Fruit fly (Drosophila melanogaster) whole organism, embryonic: ENCODE data around the gene Kah.

Experiments
- CG10209 ChIP-seq: fragments of 200-800 bp; sonication (Bioruptor generic); optimal IDR thresholded peaks from 3 replicates; lab custom pipeline; 2017; ENCODE audit warnings: missing biosample characterization, mild to moderate bottlenecking, missing genetic modification characterization, missing genetic modification reagents
- CG11093 ChIP-seq: fragments of 200-800 bp; sonication (Bioruptor generic); IDR thresholded peaks from 3 replicates; pipeline ENCODE4 v1.3.6; 2022; ENCODE audit warnings: missing biosample characterization, missing genetic modification characterization
- CG12219 ChIP-seq: fragments of 200-800 bp; sonication (Bioruptor generic); optimal IDR thresholded peaks from 3 replicates; lab custom pipeline; 2018; ENCODE audit warnings: missing biosample characterization, mild to moderate bottlenecking, missing genetic modification characterization
- CG14441 ChIP-seq: fragments of 200-800 bp; sonication (Bioruptor generic); IDR thresholded peaks from 2 replicates; pipeline ENCODE4 v1.3.6; 2022; ENCODE audit warnings: missing biosample characterization, missing genetic modification characterization
- CG16815 ChIP-seq: fragments of 200-800 bp; sonication (Bioruptor generic); optimal IDR thresholded peaks from 3 replicates; lab custom pipeline; 2017; ENCODE audit warnings: missing biosample characterization, mild to moderate bottlenecking, missing genetic modification characterization
- CG17186 ChIP-seq: fragments of 200-800 bp; sonication (Bioruptor generic); optimal IDR thresholded peaks from 3 replicates; lab custom pipeline; 2017; ENCODE audit warnings: missing biosample characterization, missing genetic modification reagents, missing genetic modification characterization
- CG17612 ChIP-seq: fragments of 200-800 bp; sonication (Bioruptor generic); IDR thresholded peaks from 2 replicates; pipeline ENCODE4 v1.3.6; 2022; ENCODE audit warnings: missing biosample characterization, missing genetic modification characterization
- CG18262 ChIP-seq: fragments of 200-800 bp; optimal IDR thresholded peaks from 3 replicates; lab custom pipeline; 2019; ENCODE audit warnings: missing biosample characterization, mild to moderate bottlenecking, missing genetic modification characterization, moderate library complexity
- CG31388 ChIP-seq: fragments of 200-800 bp; sonication (Bioruptor generic); optimal IDR thresholded peaks from 2 replicates; lab custom pipeline; 2016; ENCODE audit warnings: missing biosample characterization, missing genetic modification characterization
- CG31441 ChIP-seq: fragments of 200-800 bp; sonication (Bioruptor generic); IDR thresholded peaks from 2 replicates; pipeline ENCODE4 v1.3.6; 2022; ENCODE audit warnings: missing biosample characterization, missing genetic modification characterization
- CG5245 ChIP-seq: fragments of 200-800 bp; sonication (Bioruptor generic); optimal IDR thresholded peaks from 3 replicates; lab custom pipeline; 2016; ENCODE audit warnings: missing biosample characterization, missing genetic modification characterization
- CG8359 ChIP-seq: fragments of 200-800 bp; sonication (Bioruptor generic); optimal IDR thresholded peaks from 2 replicates; lab custom pipeline; 2017; ENCODE audit warnings: missing biosample characterization, mild to moderate bottlenecking, missing genetic modification characterization, borderline replicate concordance
- CG8765 ChIP-seq: fragments of 200-800 bp; sonication (Bioruptor generic); IDR thresholded peaks from 2 replicates; pipeline ENCODE4 v1.3.6; 2022; ENCODE audit warnings: missing biosample characterization, missing genetic modification characterization
- CG9609 ChIP-seq: fragments of 200-800 bp; sonication (Bioruptor generic); optimal IDR thresholded peaks from 3 replicates; lab custom pipeline; 2016; ENCODE audit warnings: missing biosample characterization, missing genetic modification characterization
- CG9797 ChIP-seq: fragments of 200-800 bp; sonication (Bioruptor generic); optimal IDR thresholded peaks from 3 replicates; lab custom pipeline; 2018; ENCODE audit warnings: missing biosample characterization, mild to moderate bottlenecking, missing genetic modification characterization
- Dip2 ChIP-seq: fragments of 200-800 bp; sonication (Bioruptor generic); IDR thresholded peaks from 2 replicates; pipeline ENCODE4 v1.3.6; 2022; ENCODE audit warnings: missing biosample characterization, missing genetic modification characterization
- ERR ChIP-seq: fragments of 200-800 bp; sonication (Bioruptor generic); optimal IDR thresholded peaks from 2 replicates; lab custom pipeline; 2016; ENCODE audit warnings: missing biosample characterization, missing genetic modification characterization
- Ets97D ChIP-seq: fragments of 200-800 bp; sonication (Bioruptor generic); optimal IDR thresholded peaks from 3 replicates; lab custom pipeline; 2016; ENCODE audit warnings: missing biosample characterization, missing genetic modification characterization
- H15 ChIP-seq: fragments of 200-800 bp; sonication (Bioruptor generic); IDR thresholded peaks from 3 replicates; pipeline ENCODE4 v1.3.6; 2022; ENCODE audit warnings: missing biosample characterization, missing genetic modification characterization
- H2.0 ChIP-seq: fragments of 200-800 bp; sonication (Bioruptor generic); IDR thresholded peaks from 2 replicates; pipeline ENCODE4 v1.3.6; 2022; ENCODE audit warnings: missing biosample characterization, missing genetic modification characterization
- Hmr ChIP-seq: fragments of 200-800 bp; sonication (Bioruptor generic); optimal IDR thresholded peaks from 3 replicates; lab custom pipeline; 2017; ENCODE audit warnings: mild to moderate bottlenecking, missing biosample characterization, missing genetic modification reagents, missing genetic modification characterization
- Lpt ChIP-seq: fragments of >200 bp; optimal IDR thresholded peaks from 2 replicates; lab custom pipeline; 2018; ENCODE audit warnings: missing biosample characterization, missing genetic modification characterization
- Nf-YA ChIP-seq: fragments of 200-800 bp; sonication (Bioruptor generic); IDR thresholded peaks from 2 replicates; pipeline ENCODE4 v1.3.6; 2022; ENCODE audit warnings: missing biosample characterization, missing genetic modification characterization
- Nf-YC ChIP-seq: fragments of 200-800 bp; optimal IDR thresholded peaks from 3 replicates; lab custom pipeline; 2019; ENCODE audit warnings: missing biosample characterization, mild to moderate bottlenecking, missing genetic modification characterization, moderate library complexity
- Oaz ChIP-seq: fragments of 200-800 bp; sonication (Bioruptor generic); IDR thresholded peaks from 2 replicates; pipeline ENCODE4 v1.3.6; 2022; ENCODE audit warnings: missing biosample characterization, missing genetic modification characterization
- Sin3A ChIP-seq: fragments of >200 bp; optimal IDR thresholded peaks from 2 replicates; lab custom pipeline; 2018
- Six4 ChIP-seq: fragments of 200-800 bp; sonication (Bioruptor generic); optimal IDR thresholded peaks from 2 replicates; lab custom pipeline; 2016; ENCODE audit warnings: missing biosample characterization, missing genetic modification characterization
- Sry-δ ChIP-seq: fragments of 200-800 bp; sonication (Bioruptor generic); optimal IDR thresholded peaks from 2 replicates; lab custom pipeline; 2016; ENCODE audit warnings: missing biosample characterization, missing genetic modification characterization
- TFAM ChIP-seq: fragments of 200-800 bp; sonication (Bioruptor generic); optimal IDR thresholded peaks from 2 replicates; lab custom pipeline; 2017; ENCODE audit warnings: missing biosample characterization, missing genetic modification characterization, inconsistent platforms
- ab ChIP-seq: fragments of 200-800 bp; sonication (Bioruptor generic); optimal IDR thresholded peaks from 2 replicates; lab custom pipeline; 2016; ENCODE audit warnings: missing biosample characterization, missing genetic modification characterization
- al ChIP-seq: fragments of 200-800 bp; sonication (Bioruptor generic); IDR thresholded peaks from 2 replicates; pipeline ENCODE4 v1.3.6; 2022; ENCODE audit warnings: missing biosample characterization, missing genetic modification characterization
- bab2 ChIP-seq: fragments of 200-800 bp; sonication (Bioruptor generic); optimal IDR thresholded peaks from 2 replicates; lab custom pipeline; 2016; ENCODE audit warnings: missing biosample characterization, missing genetic modification characterization
- croc ChIP-seq: fragments of 200-800 bp; sonication (Bioruptor generic); conservative IDR thresholded peaks from 3 replicates; pipeline ENCODE4 v1.3.6; 2022; ENCODE audit warnings: missing biosample characterization, missing genetic modification characterization
- crp ChIP-seq, 2 experiments: fragments of 200-800 bp; sonication (Bioruptor generic); optimal IDR thresholded peaks; 2 replicates in 1 of 2; 3 replicates in 1 of 2; lab custom pipeline; 2017; ENCODE audit warnings: missing biosample characterization in 2 of 2, missing genetic modification characterization in 2 of 2, mild to moderate bottlenecking in 1 of 2, moderate library complexity in 1 of 2
- dimm ChIP-seq: fragments of 200-800 bp; sonication (Bioruptor generic); IDR thresholded peaks from 2 replicates; pipeline ENCODE4 v1.3.6; 2022; ENCODE audit warnings: missing biosample characterization, missing genetic modification characterization
- eve ChIP-seq, 2 experiments: fragments of >200 bp; optimal IDR thresholded peaks; 2 replicates each; lab custom pipeline; 2017; ENCODE audit warnings: missing biosample characterization in 2 of 2, missing genetic modification characterization in 2 of 2
- exex ChIP-seq: fragments of 200-800 bp; sonication (Bioruptor generic); optimal IDR thresholded peaks from 4 replicates; lab custom pipeline; 2018; ENCODE audit warnings: missing biosample characterization, mild to moderate bottlenecking, missing genetic modification characterization, moderate library complexity
- fru ChIP-seq: fragments of >200 bp; optimal IDR thresholded peaks from 2 replicates; lab custom pipeline; 2017
- gce ChIP-seq: fragments of 200-800 bp; sonication (Bioruptor generic); IDR thresholded peaks from 3 replicates; pipeline ENCODE4 v1.3.6; 2022; ENCODE audit warnings: missing biosample characterization, missing genetic modification characterization
- ham ChIP-seq: fragments of 200-800 bp; sonication (Bioruptor generic); IDR thresholded peaks from 2 replicates; pipeline ENCODE4 v1.3.6; 2022; ENCODE audit warnings: missing biosample characterization, missing genetic modification characterization
- knrl ChIP-seq: fragments of 200-800 bp; sonication (Bioruptor generic); IDR thresholded peaks from 3 replicates; pipeline ENCODE4 v1.3.6; 2022; ENCODE audit warnings: missing biosample characterization, missing genetic modification characterization; ENCODE audit not compliant: partially characterized antibody
- mirr ChIP-seq: fragments of 200-800 bp; sonication (Bioruptor generic); optimal IDR thresholded peaks from 3 replicates; lab custom pipeline; 2018; ENCODE audit warnings: missing biosample characterization, mild to moderate bottlenecking, missing genetic modification characterization
- prd ChIP-seq, 3 experiments: fragments of >200 bp in 2 of 3; fragments of 200-800 bp in 1 of 3; sonication (Bioruptor generic) in 1 of 3; optimal IDR thresholded peaks in 2 of 3; IDR thresholded peaks in 1 of 3; 2 replicates in 2 of 3; 3 replicates in 1 of 3; pipeline versions ENCODE4 v1.3.6 to Lab custom; 2017 to 2022; ENCODE audit warnings: missing biosample characterization in 1 of 3, missing genetic modification characterization in 1 of 3
- scrt ChIP-seq: fragments of 200-800 bp; sonication (Bioruptor generic); optimal IDR thresholded peaks from 2 replicates; lab custom pipeline; 2018; ENCODE audit warnings: missing biosample characterization, mild to moderate bottlenecking, missing genetic modification characterization, moderate library complexity
- seq ChIP-seq: fragments of 200-800 bp; sonication (Bioruptor generic); IDR thresholded peaks from 2 replicates; pipeline ENCODE4 v1.3.6; 2022; ENCODE audit warnings: missing biosample characterization, missing genetic modification characterization
- shn ChIP-seq: fragments of 200-800 bp; sonication (Bioruptor generic); optimal IDR thresholded peaks from 3 replicates; lab custom pipeline; 2016; ENCODE audit warnings: missing biosample characterization, missing genetic modification characterization
- slp2 ChIP-seq: fragments of 200-800 bp; sonication (Bioruptor generic); optimal IDR thresholded peaks from 2 replicates; lab custom pipeline; 2016; ENCODE audit warnings: missing biosample characterization, missing genetic modification characterization
- ssp ChIP-seq: fragments of 200-800 bp; sonication (Bioruptor generic); IDR thresholded peaks from 2 replicates; pipeline ENCODE4 v1.3.6; 2022; ENCODE audit warnings: missing biosample characterization, missing genetic modification characterization
- ttk ChIP-seq: fragments of 200-800 bp; sonication (Bioruptor generic); IDR thresholded peaks from 2 replicates; pipeline ENCODE4 v2.1.2; 2022; ENCODE audit warnings: missing biosample characterization, missing genetic modification characterization
- tup ChIP-seq: fragments of 200-800 bp; sonication (Bioruptor generic); optimal IDR thresholded peaks from 2 replicates; lab custom pipeline; 2016; ENCODE audit warnings: missing biosample characterization, mild to moderate bottlenecking, missing genetic modification characterization, moderate library complexity
- zen2 ChIP-seq: fragments of 200-800 bp; sonication (Bioruptor generic); IDR thresholded peaks from 3 replicates; pipeline ENCODE4 v1.3.6; 2022; ENCODE audit warnings: missing biosample characterization, missing genetic modification characterization; ENCODE audit not compliant: partially characterized antibody

Gene Kah

DNA sequence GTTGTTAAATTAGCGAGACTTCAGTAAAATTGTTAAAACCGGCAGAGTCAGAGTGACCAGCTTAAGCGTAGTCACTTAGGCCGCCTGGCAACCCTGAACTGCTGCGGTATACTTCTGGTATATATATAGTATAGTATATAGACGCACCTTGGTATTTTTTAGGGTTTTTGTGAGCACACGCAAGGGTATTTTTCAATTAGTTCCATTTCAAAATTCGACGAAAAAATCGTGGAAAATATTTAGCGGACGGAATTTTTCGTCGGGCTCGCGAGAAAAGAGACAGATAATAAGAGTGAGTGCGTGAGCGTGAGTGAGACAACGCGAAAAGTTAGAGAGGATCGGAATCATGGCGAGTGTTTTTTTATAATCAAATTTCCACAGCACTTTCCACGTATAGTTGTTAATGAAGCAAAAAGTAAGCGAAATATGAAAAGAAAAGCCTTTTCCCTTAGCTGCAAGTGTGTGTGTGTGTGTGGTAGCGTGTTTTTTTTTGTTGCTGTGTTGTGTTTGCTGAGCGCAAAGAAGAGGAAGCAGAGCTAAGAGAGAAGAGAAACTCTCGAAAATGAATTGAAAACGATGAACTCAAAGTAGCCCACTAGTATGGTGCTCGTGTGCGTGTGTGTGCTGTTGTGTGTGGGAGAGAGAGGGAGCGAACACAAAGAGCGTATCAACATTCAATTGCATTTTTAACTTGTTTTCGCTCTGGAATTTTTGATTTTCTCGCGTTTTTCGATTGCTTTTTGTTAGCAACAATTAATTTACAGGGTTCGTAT lies 46.0 kb downstream of the Kah start, which contains the start of the genes Cypl and Hipk (continued):
- TF ChIP-seq seq (GFP tag; lab: Robert Waterston, UW) (no peak; the same call in 1 of the 2 replicates), ERR (peak; percentile 27), fru (lab: Kevin White, UChicago) (no peak), Sry-δ (GFP tag; lab: Kevin White, UChicago) (no peak), Nf-YC (tag; lab: Kevin White, UChicago) (peak; percentile 47), Six4 (GFP tag; lab: Kevin White, UChicago) (no peak), slp2 (GFP tag; lab: Kevin White, UChicago) (no peak), CG5245 (GFP tag; lab: Kevin White, UChicago) (no peak), shn (GFP tag; lab: Kevin White, UChicago) (no peak), tup (no peak), H2.0 (GFP tag; lab: Robert Waterston, UW) (no peak), CG8359 (no peak), CG9797 (GFP tag; lab: Kevin White, UChicago) (peak; percentile 99), Dip2 (GFP tag; lab: Robert Waterston, UW) (no peak), bab2 (GFP tag; lab: Kevin White, UChicago) (no peak), ssp (peak; percentile 26; the same call in 1 of the 2 replicates), Hmr (peak; percentile 78), scrt (GFP tag; lab: Kevin White, UChicago) (peak; percentile 51), zen2 (no peak), mirr (GFP tag; lab: Kevin White, UChicago) (peak; percentile 50), CG18262 (tag; lab: Kevin White, UChicago) (peak; percentile 6), CG17186 (GFP tag; lab: Kevin White, UChicago) (peak; percentile 37), Nf-YA (GFP tag; lab: Robert Waterston, UW) (no peak), al (GFP tag; lab: Robert Waterston, UW) (no peak), Ets97D (GFP tag; lab: Kevin White, UChicago) (peak; percentile 74), CG31388 (no peak), ttk (GFP tag; lab: Robert Waterston, UW) (no peak), gce (no peak), ham (GFP tag; lab: Robert Waterston, UW) (no peak), Oaz (GFP tag; lab: Robert Waterston, UW) (no peak), CG31441 (GFP tag; lab: Robert Waterston, UW) (0 out of 2 replicates have a peak, but pooled peaks have one; percentile 25), prd (optimal IDR thresholded peaks at IDR 0.05; lab: Kevin White, UChicago) (no peak), prd (GFP tag; IDR thresholded peaks at IDR 0.05; lab: Robert Waterston, UW) (peak; percentile 11; the same call in 1 of the 3 replicates), ab (GFP tag; lab: Kevin White, UChicago) (no peak), crp (GFP tag; optimal IDR thresholded peaks at IDR 0.05; lab: Kevin White, UChicago) (no peak), CG12219 (GFP tag; lab: Kevin White, UChicago) (peak; percentile 40), CG11093 (GFP tag; lab: Robert Waterston, UW) (no peak), CG16815 (GFP tag; lab: Kevin White, UChicago) (no peak), CG14441 (no peak), dimm (GFP tag; lab: Robert Waterston, UW) (no peak), CG9609 (GFP tag; lab: Kevin White, UChicago) (no peak), CG17612 (no peak), CG8765 (GFP tag; lab: Robert Waterston, UW) (no peak), knrl (GFP tag; lab: Robert Waterston, UW) (peak; percentile 43; the same call in 2 of the 3 replicates), H15 (no peak), CG10209 (GFP tag; lab: Kevin White, UChicago) (peak; percentile 2), eve (GFP tag; optimal IDR thresholded peaks at IDR 0.05; lab: Kevin White, UChicago) (peak in 1 of 2 experiments; percentile 89), croc (GFP tag; lab: Robert Waterston, UW) (no peak), Sin3A (lab: Kevin White, UChicago) (peak; percentile 62), TFAM (GFP tag; lab: Kevin White, UChicago) (no peak), Lpt (GFP tag; lab: Kevin White, UChicago) (no peak), exex (peak; percentile 52)
